Worm (Caenorhabditis elegans) whole organism, late embryonic: Measurements from ENCODE around the gene set-8.

ENCODE experiments used
- ama-1 ChIP-seq: fragments of 150-350 bp; optimal IDR thresholded peaks from 2 replicates; lab custom pipeline; 2014
- ceh-22 ChIP-seq: sonication (generic microtip); optimal IDR thresholded peaks from 2 replicates; lab custom pipeline; 2017; ENCODE audit warnings: missing biosample characterization, missing genetic modification characterization
- ceh-30 ChIP-seq: fragments of 150-350 bp; optimal IDR thresholded peaks from 2 replicates; lab custom pipeline; 2014; ENCODE audit warnings: missing biosample characterization, missing genetic modification characterization
- ceh-45 ChIP-seq: fragments of 200-800 bp; sonication (Bioruptor generic); IDR thresholded peaks from 2 replicates; pipeline ENCODE4 v1.3.6; 2022; ENCODE audit warnings: missing genetic modification reagents, missing genetic modification characterization, missing compliant biosample characterization
- ceh-9 ChIP-seq: sonication (generic microtip); optimal IDR thresholded peaks from 2 replicates; lab custom pipeline; 2016; ENCODE audit warnings: mild to moderate bottlenecking, missing genetic modification characterization, inconsistent platforms, missing compliant biosample characterization
- che-1 ChIP-seq: sonication (generic microtip); optimal IDR thresholded peaks from 2 replicates; lab custom pipeline; 2016; ENCODE audit warnings: mild to moderate bottlenecking, missing genetic modification characterization, missing compliant biosample characterization
- lin-11 ChIP-seq: fragments of 200-800 bp; sonication (Bioruptor generic); optimal IDR thresholded peaks from 2 replicates; lab custom pipeline; 2018; ENCODE audit warnings: mild to moderate bottlenecking, missing genetic modification characterization, missing compliant biosample characterization
- nhr-11 ChIP-seq: fragments of 150-350 bp; optimal IDR thresholded peaks from 2 replicates; lab custom pipeline; 2014; ENCODE audit warnings: missing biosample characterization, missing genetic modification characterization
- npax-4 ChIP-seq: sonication (generic microtip); optimal IDR thresholded peaks from 2 replicates; lab custom pipeline; 2016; ENCODE audit warnings: missing genetic modification characterization, missing compliant biosample characterization
- pqm-1 ChIP-seq: sonication (generic microtip); optimal IDR thresholded peaks from 2 replicates; lab custom pipeline; 2016; ENCODE audit warnings: missing genetic modification characterization, missing compliant biosample characterization
- rnt-1 ChIP-seq: sonication (generic microtip); optimal IDR thresholded peaks from 2 replicates; lab custom pipeline; 2016; ENCODE audit warnings: missing genetic modification characterization, missing compliant biosample characterization
- tbx-2 ChIP-seq: sonication (generic microtip); optimal IDR thresholded peaks from 2 replicates; lab custom pipeline; 2016; ENCODE audit warnings: missing genetic modification characterization, missing compliant biosample characterization
- unc-42 ChIP-seq: sonication (generic microtip); optimal IDR thresholded peaks from 2 replicates; lab custom pipeline; 2016; ENCODE audit warnings: missing genotype, missing genetic modification characterization, missing compliant biosample characterization

- TF ChIP-seq lin-11, result no peak
- no peak for TF ChIP-seq ceh-22 (tag; lab: Kevin White, UChicago)
- TF ChIP-seq rnt-1, result no peak
- no peak for TF ChIP-seq ama-1 (lab: Kevin White, UChicago)
- no peak for TF ChIP-seq ceh-30
- no peak for TF ChIP-seq ceh-45 (GFP tag; lab: Robert Waterston, UW)
- TF ChIP-seq unc-42 (tag; lab: Kevin White, UChicago), result no peak
- TF ChIP-seq che-1 (tag; lab: Kevin White, UChicago), result no peak
- no peak for TF ChIP-seq tbx-2 (tag; lab: Kevin White, UChicago)
- TF ChIP-seq pqm-1 (tag; lab: Kevin White, UChicago), result no peak
- TF ChIP-seq npax-4, result no peak
- TF ChIP-seq ceh-9, result no peak
- TF ChIP-seq nhr-11 (tag; lab: Kevin White, UChicago), result no peak
Observed at ce11 chrX:13469047-13469633, 22.6 kb downstream of the set-8 start, which contains the start of gene col-184.
